Worm (Caenorhabditis elegans) whole organism, L3 larva: Measurements from ENCODE around the gene gst-15.
A peak's percentile ranks its signal among the peaks of the same experiment; 100 is the strongest.

ENCODE experiments used
- ZK546.5 ChIP-seq: sonication (generic microtip); optimal IDR thresholded peaks from 2 replicates; lab custom pipeline; 2017; ENCODE audit warnings: missing biosample characterization, missing genetic modification characterization
- aly-2 ChIP-seq: fragments of 150-350 bp; optimal IDR thresholded peaks from 2 replicates; lab custom pipeline; 2014; ENCODE audit warnings: missing biosample characterization, missing genetic modification characterization
- ama-1 ChIP-seq: fragments of 150-350 bp; optimal IDR thresholded peaks from 2 replicates; lab custom pipeline; 2018
- ceh-16 ChIP-seq: sonication (generic microtip); optimal IDR thresholded peaks from 2 replicates; lab custom pipeline; 2017; ENCODE audit warnings: missing biosample characterization, missing genetic modification characterization
- ceh-28 ChIP-seq: fragments of 150-350 bp; optimal IDR thresholded peaks from 2 replicates; lab custom pipeline; 2014; ENCODE audit warnings: missing biosample characterization, missing genetic modification reagents, missing genetic modification characterization
- ceh-9 ChIP-seq: sonication (generic microtip); optimal IDR thresholded peaks from 2 replicates; lab custom pipeline; 2018; ENCODE audit warnings: missing biosample characterization, missing genetic modification characterization
- egl-27 ChIP-seq: sonication (generic microtip); optimal IDR thresholded peaks from 4 replicates; lab custom pipeline; 2017; ENCODE audit warnings: missing biosample characterization, missing genetic modification reagents, missing genetic modification characterization
- egl-5 ChIP-seq: fragments of 150-350 bp; optimal IDR thresholded peaks from 2 replicates; lab custom pipeline; 2017; ENCODE audit warnings: missing biosample characterization, missing genetic modification reagents, missing genetic modification characterization, inconsistent platforms
- elt-1 ChIP-seq: fragments of 150-350 bp; optimal IDR thresholded peaks from 2 replicates; lab custom pipeline; 2014; ENCODE audit warnings: missing biosample characterization, missing genetic modification characterization
- elt-3 ChIP-seq, 3 experiments: fragments of 150-350 bp in 1 of 3; sonication (generic microtip) in 2 of 3; optimal IDR thresholded peaks; 2 replicates in 2 of 3; 4 replicates in 1 of 3; lab custom pipeline; 2014 to 2017; ENCODE audit warnings: missing biosample characterization in 3 of 3, missing genetic modification characterization in 3 of 3
- eor-1 ChIP-seq, 2 experiments: fragments of 150-350 bp; optimal IDR thresholded peaks; 2 replicates each; lab custom pipeline; 2014 to 2018; ENCODE audit warnings: missing biosample characterization in 2 of 2, missing genetic modification characterization in 2 of 2
- fkh-10 ChIP-seq: sonication (generic microtip); optimal IDR thresholded peaks from 2 replicates; lab custom pipeline; 2017; ENCODE audit warnings: missing biosample characterization, missing genetic modification reagents, missing genetic modification characterization
- fkh-2 ChIP-seq: fragments of 150-350 bp; optimal IDR thresholded peaks from 2 replicates; lab custom pipeline; 2014; ENCODE audit warnings: missing biosample characterization, missing genetic modification reagents, missing genetic modification characterization
- fos-1 ChIP-seq: fragments of 150-350 bp; optimal IDR thresholded peaks from 2 replicates; lab custom pipeline; 2014; ENCODE audit warnings: missing biosample characterization, missing genetic modification characterization
- lin-15B ChIP-seq: fragments of 150-350 bp; optimal IDR thresholded peaks from 2 replicates; lab custom pipeline; 2014; ENCODE audit warnings: missing biosample characterization, missing genetic modification characterization
- lin-39 ChIP-seq: fragments of 150-350 bp; optimal IDR thresholded peaks from 2 replicates; lab custom pipeline; 2018; ENCODE audit warnings: missing biosample characterization, missing genetic modification reagents, missing genetic modification characterization
- lsy-12 ChIP-seq: sonication (generic microtip); optimal IDR thresholded peaks from 2 replicates; lab custom pipeline; 2016; ENCODE audit warnings: mild to moderate bottlenecking, missing genetic modification characterization, missing compliant biosample characterization
- mdl-1 ChIP-seq: fragments of 150-350 bp; optimal IDR thresholded peaks from 2 replicates; lab custom pipeline; 2014; ENCODE audit warnings: missing biosample characterization, missing genetic modification characterization
- mml-1 ChIP-seq: fragments of 150-350 bp; sonication (generic microtip); optimal IDR thresholded peaks from 3 replicates; lab custom pipeline; 2014; ENCODE audit warnings: missing biosample characterization, missing genetic modification characterization
- nfya-1 ChIP-seq: sonication (generic microtip); optimal IDR thresholded peaks from 2 replicates; lab custom pipeline; 2017; ENCODE audit warnings: missing genetic modification characterization, mild to moderate bottlenecking, missing compliant biosample characterization, antibody characterized with exemption, moderate library complexity; ENCODE audit not compliant: insufficient read depth
- nhr-11 ChIP-seq: fragments of 150-350 bp; optimal IDR thresholded peaks from 2 replicates; lab custom pipeline; 2014; ENCODE audit warnings: missing biosample characterization, missing genetic modification characterization
- nhr-12 ChIP-seq: fragments of 150-350 bp; optimal IDR thresholded peaks from 2 replicates; lab custom pipeline; 2014; ENCODE audit warnings: missing biosample characterization, missing genetic modification characterization
- nhr-23 ChIP-seq: fragments of 150-350 bp; optimal IDR thresholded peaks from 2 replicates; lab custom pipeline; 2014; ENCODE audit warnings: missing biosample characterization, missing genetic modification reagents, missing genetic modification characterization
- nhr-25 ChIP-seq: sonication (generic microtip); optimal IDR thresholded peaks from 2 replicates; lab custom pipeline; 2017; ENCODE audit warnings: missing biosample characterization, missing genetic modification characterization
- nhr-28 ChIP-seq: fragments of 150-350 bp; optimal IDR thresholded peaks from 2 replicates; lab custom pipeline; 2014; ENCODE audit warnings: missing biosample characterization, missing genetic modification characterization
- nhr-76 ChIP-seq: fragments of 150-350 bp; sonication (generic microtip); optimal IDR thresholded peaks from 5 replicates; lab custom pipeline; 2014; ENCODE audit warnings: missing biosample characterization, missing genetic modification characterization
- pha-4 ChIP-seq: fragments of 150-350 bp; optimal IDR thresholded peaks from 2 replicates; lab custom pipeline; 2014; ENCODE audit warnings: missing biosample characterization, missing genetic modification reagents, missing genetic modification characterization
- skn-1 ChIP-seq: fragments of 150-350 bp; optimal IDR thresholded peaks from 2 replicates; lab custom pipeline; 2014; ENCODE audit warnings: missing biosample characterization, missing genetic modification characterization
- snpc-4 ChIP-seq: fragments of 150-350 bp; optimal IDR thresholded peaks from 2 replicates; lab custom pipeline; 2014; ENCODE audit warnings: missing biosample characterization, missing genetic modification characterization
- unc-39 ChIP-seq: sonication (generic microtip); optimal IDR thresholded peaks from 4 replicates; lab custom pipeline; 2017; ENCODE audit warnings: missing biosample characterization, missing genetic modification characterization
- ztf-4 ChIP-seq: fragments of 150-350 bp; optimal IDR thresholded peaks from 2 replicates; lab custom pipeline; 2014; ENCODE audit warnings: missing biosample characterization, missing genetic modification characterization

The gst-15 gene

DNA sequence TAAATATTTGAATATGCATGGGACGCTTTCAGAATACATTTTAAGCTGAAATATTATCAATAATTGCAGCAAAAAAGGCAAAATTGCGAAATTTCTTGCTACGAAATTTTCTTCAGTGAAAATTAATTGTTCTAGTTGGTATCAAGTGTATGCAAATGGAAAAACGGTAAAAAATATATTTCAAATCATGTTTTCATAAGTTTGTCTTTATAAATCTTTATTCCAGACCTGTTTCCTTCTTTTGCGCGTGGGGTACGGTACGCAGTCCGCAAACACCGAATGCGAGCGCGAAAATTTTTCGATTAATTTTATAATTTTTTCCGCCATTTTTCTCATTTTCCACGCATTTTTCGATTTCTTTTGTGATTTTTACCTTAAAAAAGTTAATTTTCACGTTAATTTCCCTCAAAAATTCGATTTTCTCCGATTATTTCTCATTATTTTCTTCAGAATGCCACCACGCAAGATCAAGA is 16.5 kb downstream of the gst-15 start, which contains the start of the genes fbxc-23 and csc-1 (continued):
- TF ChIP-seq nhr-76 (tag; lab: Kevin White, UChicago) (no peak), nhr-25 (tag; lab: Kevin White, UChicago) (peak; percentile 22), egl-27 (no peak)

DNA sequence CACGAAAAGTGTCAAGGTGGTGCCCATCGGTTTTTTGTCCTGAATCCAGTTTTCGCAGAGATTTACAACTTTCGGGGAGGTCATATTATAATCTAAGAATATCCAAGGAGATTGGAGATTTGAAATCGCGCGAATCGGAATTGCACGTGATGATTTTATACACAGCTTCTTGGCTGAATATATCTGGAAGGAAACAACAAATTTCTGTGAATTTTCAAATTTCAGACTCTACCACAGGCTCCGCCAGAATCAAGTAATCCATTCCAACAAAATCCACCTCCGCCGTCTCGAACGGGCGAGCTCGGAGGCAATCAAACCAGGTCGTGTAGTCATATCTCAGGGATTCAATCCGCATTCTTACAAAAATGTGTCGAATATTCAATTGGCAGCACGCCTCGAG is 17.7 kb downstream of the gst-15 start:
- TF ChIP-seq fkh-10 (GFP tag; lab: Kevin White, UChicago) (no peak), ztf-4 (tag; lab: Kevin White, UChicago) (no peak), egl-5 (no peak), ZK546.5 (tag; lab: Kevin White, UChicago) (no peak), pha-4 (tag; lab: Kevin White, UChicago) (no peak), nhr-28 (tag; lab: Kevin White, UChicago) (no peak), ceh-9 (tag; lab: Kevin White, UChicago) (no peak), aly-2 (no peak), ceh-28 (tag; lab: Kevin White, UChicago) (no peak), nhr-23 (tag; lab: Kevin White, UChicago) (no peak), lsy-12 (no peak), nfya-1 (no peak), fkh-2 (tag; lab: Kevin White, UChicago) (no peak), lin-15B (tag; lab: Kevin White, UChicago) (no peak), mml-1 (tag; lab: Kevin White, UChicago) (no peak), elt-1 (tag; lab: Kevin White, UChicago) (no peak), nhr-76 (tag; lab: Kevin White, UChicago) (no peak), mdl-1 (tag; lab: Kevin White, UChicago) (no peak)

DNA sequence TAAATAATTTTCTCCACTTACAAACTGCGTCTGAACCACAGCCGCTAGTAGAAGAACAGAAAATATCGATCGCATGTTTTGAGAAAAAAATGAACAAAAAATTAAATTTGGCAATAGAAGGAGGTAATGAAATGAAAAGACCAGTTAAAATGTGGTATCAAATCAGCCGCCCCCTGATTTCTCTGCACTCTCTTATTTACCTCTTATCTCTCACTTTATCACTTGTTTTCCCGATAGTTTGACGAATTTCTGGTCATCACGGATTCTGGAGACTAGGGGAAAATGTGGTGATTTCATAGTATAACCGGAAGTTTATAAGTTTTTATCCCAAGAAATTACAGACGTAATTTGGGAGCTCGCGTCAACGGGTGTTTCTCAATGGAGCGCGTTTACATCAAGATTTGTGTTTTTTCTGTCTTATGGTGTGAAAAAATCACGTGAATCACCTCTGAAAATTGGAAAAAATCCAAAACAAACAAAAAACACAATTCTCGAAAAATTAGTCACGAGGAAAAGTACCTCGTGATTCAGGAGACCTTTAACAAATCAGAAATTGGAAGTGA is 19.3 kb downstream of the gst-15 start, which contains the start of gene clec-146:
Gene clec-146, minus strand, starts transcription at position 116 of the 563 bp plus-strand sequence.
- TF ChIP-seq fos-1 (tag; lab: Kevin White, UChicago), result no peak
- no peak for TF ChIP-seq pha-4 (tag; lab: Kevin White, UChicago)
- TF ChIP-seq elt-3 (tag; optimal IDR thresholded peaks at IDR 0.05; lab: Kevin White, UChicago), result no peak

DNA sequence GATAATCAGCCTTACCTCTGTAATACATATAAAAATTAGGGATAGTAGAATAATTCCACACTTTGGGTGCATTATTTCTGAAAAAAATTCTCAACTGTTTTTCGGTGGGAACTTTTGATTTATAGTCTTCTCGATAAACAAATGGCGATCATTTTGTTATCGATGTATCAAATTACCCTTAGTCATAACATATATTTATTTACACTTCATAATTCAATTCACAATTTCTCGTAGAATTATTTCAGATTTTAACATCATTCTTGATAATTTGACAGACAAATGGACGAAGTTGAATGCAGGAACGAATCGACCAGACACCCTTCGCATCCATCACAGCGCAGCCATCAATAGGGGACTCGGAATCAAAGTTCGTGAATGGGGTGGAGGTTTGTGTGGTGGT is 22.5 kb downstream of the gst-15 start, which contains the start of gene clec-145:
Gene clec-145, minus strand, starts transcription at position 101 of the 400 bp plus-strand sequence.
- TF ChIP-seq mdl-1 (tag; lab: Kevin White, UChicago), result no peak
- no peak for TF ChIP-seq mml-1 (tag; lab: Kevin White, UChicago)
- no peak for TF ChIP-seq ceh-16 (tag; lab: Kevin White, UChicago)
- TF ChIP-seq ama-1 (lab: Kevin White, UChicago), result no peak
- TF ChIP-seq ztf-4 (tag; lab: Kevin White, UChicago), result no peak
- no peak for TF ChIP-seq ceh-28 (tag; lab: Kevin White, UChicago)

DNA sequence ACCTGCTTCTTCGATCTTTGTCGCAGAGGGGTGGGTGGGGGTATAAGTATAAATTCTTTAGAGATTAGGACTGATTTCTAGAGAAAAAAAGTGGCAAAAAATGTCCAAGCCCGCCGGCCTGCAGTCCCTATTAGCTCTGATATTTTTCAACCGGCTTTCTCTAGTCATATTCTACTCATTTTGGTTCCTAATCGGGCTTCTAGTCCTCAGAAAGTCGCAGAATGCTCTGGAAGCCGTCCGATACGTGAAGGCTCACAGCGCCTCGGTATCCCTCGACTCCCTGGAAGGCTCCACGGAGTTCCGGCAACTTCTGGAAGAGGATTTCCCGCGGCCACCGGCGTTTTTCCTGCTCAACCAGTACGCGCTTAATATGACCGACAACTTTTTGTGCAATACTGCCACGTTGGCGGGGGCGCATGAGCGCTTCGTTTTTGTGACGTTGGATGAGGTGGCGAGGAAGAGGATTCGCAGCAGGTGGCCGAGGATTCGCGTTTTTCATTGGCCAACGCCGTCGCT is 27.3 kb downstream of the gst-15 start, which contains the start of gene Y48E1B.8:
Gene Y48E1B.8, plus strand, starts transcription at position 51 of the 516 bp plus-strand sequence.
- TF ChIP-seq egl-5, result no peak
- TF ChIP-seq nhr-12 (tag; lab: Kevin White, UChicago), result no peak
- no peak for TF ChIP-seq ztf-4 (tag; lab: Kevin White, UChicago)
- TF ChIP-seq lsy-12, result no peak
- no peak for TF ChIP-seq snpc-4
- no peak for TF ChIP-seq nhr-28 (tag; lab: Kevin White, UChicago)
- no peak for TF ChIP-seq elt-1 (tag; lab: Kevin White, UChicago)
- no peak for TF ChIP-seq lin-39 (tag; lab: Kevin White, UChicago)
- no peak for TF ChIP-seq fkh-10 (GFP tag; lab: Kevin White, UChicago)
- no peak for TF ChIP-seq unc-39 (tag; lab: Kevin White, UChicago)
- no peak for TF ChIP-seq eor-1 (tag; optimal IDR thresholded peaks at IDR 0.05; lab: Kevin White, UChicago)
- TF ChIP-seq fos-1 (tag; lab: Kevin White, UChicago), result no peak
- TF ChIP-seq skn-1 (tag; lab: Kevin White, UChicago), result no peak
- no peak for TF ChIP-seq nhr-11
- TF ChIP-seq lin-15B (tag; lab: Kevin White, UChicago), result no peak
